Fruit fly (Drosophila melanogaster) Kc167 (cell line): ENCODE results near the gene Tom70.

ENCODE experiments used
- Myc ChIP-seq: fragments of >200 bp; optimal IDR thresholded peaks from 2 replicates; lab custom pipeline; 2017; ENCODE audit warnings: missing external identifiers
- Sin3A ChIP-seq: fragments of >200 bp; optimal IDR thresholded peaks from 2 replicates; lab custom pipeline; 2018; ENCODE audit warnings: missing external identifiers
- h ChIP-seq: fragments of >200 bp; optimal IDR thresholded peaks from 3 replicates; lab custom pipeline; 2018; ENCODE audit warnings: missing external identifiers
- insv ChIP-seq: fragments of >200 bp; optimal IDR thresholded peaks from 3 replicates; lab custom pipeline; 2018; ENCODE audit warnings: missing external identifiers
- psq ChIP-seq: fragments of >200 bp; optimal IDR thresholded peaks from 2 replicates; lab custom pipeline; 2017; ENCODE audit warnings: missing external identifiers
- ttk ChIP-seq: sonication (Bioruptor generic); optimal IDR thresholded peaks from 2 replicates; lab custom pipeline; 2017; ENCODE audit warnings: missing external identifiers

Gene Tom70

DNA sequence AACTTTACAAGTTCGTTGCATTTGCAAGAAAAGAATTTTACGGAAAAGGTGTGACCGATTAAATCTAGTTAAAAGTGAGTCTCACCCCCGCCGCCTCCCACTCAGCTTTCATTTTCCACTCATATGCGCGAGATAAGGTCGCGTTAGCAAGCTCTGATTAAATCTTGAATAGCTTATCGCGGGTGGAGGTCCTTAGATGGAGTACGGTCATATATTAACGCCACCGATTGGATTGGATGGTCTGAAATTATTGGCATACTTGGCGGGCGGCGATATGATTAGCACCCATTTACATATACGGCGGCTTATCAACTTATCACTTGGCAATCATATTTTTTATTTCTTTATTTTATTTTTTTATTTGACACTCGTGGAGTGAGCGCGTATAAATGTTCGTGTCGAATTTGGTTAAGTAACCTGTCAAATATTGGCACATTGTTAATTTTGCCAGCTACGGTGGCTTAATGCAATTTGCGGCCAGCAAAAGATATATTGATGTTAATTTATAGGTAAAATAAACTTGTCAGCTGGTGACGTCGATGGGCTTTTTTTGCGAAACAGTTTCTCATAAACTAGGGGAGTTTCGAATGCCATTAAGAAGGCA, 8.6 kb downstream of the Tom70 start:
- TF ChIP-seq ttk (lab: Kevin White, UChicago) (no peak), insv (lab: Kevin White, UChicago) (no peak), psq (lab: Kevin White, UChicago) (no peak)

DNA sequence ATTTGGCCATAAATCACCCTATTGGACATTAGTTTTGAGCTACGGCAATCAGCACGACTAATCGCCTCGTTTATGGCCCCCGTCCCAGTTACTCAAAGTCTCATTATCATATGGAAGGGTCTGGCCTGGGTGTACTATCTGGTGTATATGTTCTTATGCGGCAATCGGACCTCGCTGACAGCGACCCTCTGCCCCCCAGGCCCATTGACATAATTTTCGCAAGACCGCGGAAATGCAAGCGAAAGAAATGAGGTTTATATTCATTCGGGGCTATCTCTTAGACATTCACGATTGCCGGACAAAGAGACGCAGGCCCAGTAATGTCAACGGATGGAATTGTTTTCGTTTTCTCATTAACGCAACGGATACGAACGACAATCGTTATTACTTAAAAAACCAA, 9.5 kb downstream of the Tom70 start:
- TF ChIP-seq psq (lab: Kevin White, UChicago) (no peak), Sin3A (lab: Kevin White, UChicago) (no peak), Myc (no peak), h (no peak), insv (lab: Kevin White, UChicago) (no peak), ttk (lab: Kevin White, UChicago) (no peak)

DNA sequence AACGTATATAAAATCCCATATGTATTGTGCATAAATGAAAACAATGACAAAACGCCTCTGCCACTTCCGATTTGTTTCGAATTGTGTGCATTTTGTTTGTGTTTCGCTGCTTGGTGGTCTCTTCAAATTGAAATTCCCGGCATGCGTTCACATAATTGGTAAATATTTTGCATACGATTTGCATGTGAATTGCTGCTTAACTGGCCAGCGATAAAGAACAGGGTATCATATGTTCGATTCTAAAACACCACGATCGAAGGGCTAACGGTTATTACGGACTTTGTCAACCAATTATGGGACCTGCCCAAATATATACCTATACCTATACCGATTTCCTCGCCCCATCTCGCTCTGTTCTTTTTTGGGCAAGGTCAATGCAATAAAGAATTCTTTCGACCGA, 10.2 kb downstream of the Tom70 start:
- no peak for TF ChIP-seq h

DNA sequence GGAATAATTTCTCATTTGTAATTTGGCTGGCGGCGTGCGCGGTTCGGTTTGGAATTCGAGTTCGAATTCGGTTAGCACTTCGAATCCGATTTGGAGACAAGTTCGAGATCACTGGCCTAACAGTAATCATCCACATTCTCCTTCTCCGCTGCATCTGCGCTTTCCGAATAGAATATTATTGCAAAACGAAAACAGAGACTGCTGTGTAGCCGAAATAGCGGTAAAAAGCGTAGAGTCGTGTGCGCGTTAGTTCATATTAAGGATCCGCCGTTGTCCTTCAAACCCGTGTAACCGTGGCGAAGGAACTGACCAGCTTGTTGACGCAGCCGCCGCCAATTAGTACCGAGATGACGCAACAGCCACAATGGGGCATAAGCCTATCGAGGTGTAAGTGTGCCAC, 10.9 kb downstream of the Tom70 start, which contains the start of gene dmGlut:
TSS of gene dmGlut (plus strand) at position 4 of the 400 bp plus-strand sequence.
- TF ChIP-seq psq (lab: Kevin White, UChicago) (no peak), insv (lab: Kevin White, UChicago) (no peak), h (no peak), Myc (no peak), Sin3A (lab: Kevin White, UChicago) (no peak), ttk (lab: Kevin White, UChicago) (no peak)

DNA sequence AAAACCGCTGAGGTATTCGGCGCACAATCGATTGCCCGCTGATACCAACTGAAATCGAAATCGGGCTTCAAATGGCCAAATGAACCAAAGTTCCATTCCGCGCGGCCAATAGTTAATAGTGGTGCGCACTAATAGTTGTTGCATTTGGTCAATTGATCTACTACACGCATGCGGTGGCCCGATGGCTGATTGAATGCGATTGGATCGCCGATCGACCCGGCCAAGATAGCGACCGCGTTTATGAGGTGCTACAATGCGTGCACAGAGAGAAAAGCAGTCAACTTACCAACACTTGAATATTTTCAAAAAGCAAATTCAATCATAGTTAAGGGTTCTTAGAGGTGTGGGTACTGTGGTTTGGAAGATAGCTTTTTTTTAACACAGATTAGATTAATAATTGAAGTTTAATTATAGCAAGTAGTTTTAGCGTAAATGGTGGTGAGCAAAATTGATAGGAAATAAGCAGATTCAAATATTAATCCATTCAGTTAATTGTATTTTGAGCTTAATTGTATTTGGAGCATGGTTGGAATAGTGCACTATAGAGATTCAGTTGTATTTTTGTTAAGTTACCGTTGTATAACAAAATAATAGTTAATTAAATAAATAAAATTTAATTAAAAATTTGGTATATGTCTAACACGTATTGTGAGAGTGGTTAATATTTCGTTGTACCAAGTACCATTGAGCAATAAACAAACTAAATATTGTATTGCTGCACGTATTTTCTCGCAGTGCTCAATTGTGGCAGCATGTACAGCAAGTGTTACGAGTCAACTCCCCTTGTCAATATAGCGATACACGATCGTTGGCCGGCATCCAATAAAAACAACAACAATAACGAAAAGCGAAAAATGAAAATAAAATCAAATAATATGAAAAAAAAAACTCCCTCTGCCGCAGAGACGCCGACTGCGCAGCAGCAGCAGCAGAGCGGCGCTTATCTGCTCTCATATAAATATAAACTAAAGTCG, 11.6 kb downstream of the Tom70 start:
- TF ChIP-seq Sin3A (lab: Kevin White, UChicago), result no peak
- TF ChIP-seq h, result no peak
- TF ChIP-seq psq (lab: Kevin White, UChicago), result no peak
- no peak for TF ChIP-seq Myc
- no peak for TF ChIP-seq insv (lab: Kevin White, UChicago)
- no peak for TF ChIP-seq ttk (lab: Kevin White, UChicago)

DNA sequence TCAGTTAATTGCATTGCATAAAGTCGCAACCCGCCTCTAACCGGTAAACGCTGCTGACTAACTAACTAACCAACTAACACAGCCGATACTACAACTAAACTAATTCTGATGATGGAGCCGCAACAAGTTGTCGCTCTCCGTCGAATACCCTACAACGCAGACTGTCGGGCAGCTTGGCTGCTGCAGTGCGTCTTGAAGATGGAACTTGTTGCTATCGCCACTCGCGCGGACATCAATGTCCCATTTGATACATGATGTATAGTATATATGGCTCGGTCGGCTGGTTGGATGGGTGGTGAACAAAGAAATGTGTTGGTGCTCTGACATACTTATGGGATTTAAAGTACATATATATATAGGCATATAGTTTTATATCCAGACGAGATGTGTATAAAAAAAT, 12.8 kb downstream of the Tom70 start:
- no peak for TF ChIP-seq h
- no peak for TF ChIP-seq psq (lab: Kevin White, UChicago)
- no peak for TF ChIP-seq ttk (lab: Kevin White, UChicago)

DNA sequence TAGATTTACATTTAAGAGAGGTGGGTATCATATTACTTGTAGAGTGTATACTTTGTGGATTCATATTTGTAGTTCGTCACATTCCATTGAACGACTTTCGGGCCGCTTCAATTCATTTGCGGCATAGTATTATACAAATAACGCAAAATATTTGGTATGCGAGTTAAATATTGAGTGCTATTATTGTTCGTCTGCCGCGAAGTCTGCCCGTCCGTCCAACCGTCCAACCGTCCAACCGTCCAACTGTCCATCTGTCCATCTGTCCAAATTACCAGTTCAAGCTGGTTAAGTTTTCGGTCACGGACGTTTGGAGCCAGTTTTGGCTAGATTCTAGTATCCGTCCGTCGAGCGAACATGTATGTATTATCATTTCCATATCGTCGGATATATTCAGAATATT, 14.2 kb downstream of the Tom70 start:
- TF ChIP-seq ttk (lab: Kevin White, UChicago), result no peak
- no peak for TF ChIP-seq insv (lab: Kevin White, UChicago)
- no peak for TF ChIP-seq Sin3A (lab: Kevin White, UChicago)
- no peak for TF ChIP-seq h
- TF ChIP-seq Myc, result no peak
- no peak for TF ChIP-seq psq (lab: Kevin White, UChicago)

DNA sequence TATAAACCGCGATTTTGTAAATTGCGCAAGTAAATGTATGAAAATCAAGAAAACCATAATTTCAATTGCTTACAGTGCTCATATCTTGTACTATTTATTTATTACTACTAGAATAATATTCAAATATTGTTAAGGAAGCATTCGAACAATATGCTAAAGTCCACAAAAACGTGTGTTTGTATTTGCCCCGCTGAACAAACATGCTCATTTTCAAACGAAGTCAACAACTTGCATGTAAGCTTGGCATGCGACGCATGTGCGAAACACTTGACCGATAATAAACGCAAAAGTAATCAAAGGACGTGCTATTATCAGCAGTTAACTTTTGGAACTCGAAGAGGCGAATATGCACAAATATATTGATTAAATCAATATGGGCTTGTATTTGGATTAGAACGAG, 17.1 kb downstream of the Tom70 start:
- TF ChIP-seq insv (lab: Kevin White, UChicago), result no peak
- TF ChIP-seq Myc, result no peak

DNA sequence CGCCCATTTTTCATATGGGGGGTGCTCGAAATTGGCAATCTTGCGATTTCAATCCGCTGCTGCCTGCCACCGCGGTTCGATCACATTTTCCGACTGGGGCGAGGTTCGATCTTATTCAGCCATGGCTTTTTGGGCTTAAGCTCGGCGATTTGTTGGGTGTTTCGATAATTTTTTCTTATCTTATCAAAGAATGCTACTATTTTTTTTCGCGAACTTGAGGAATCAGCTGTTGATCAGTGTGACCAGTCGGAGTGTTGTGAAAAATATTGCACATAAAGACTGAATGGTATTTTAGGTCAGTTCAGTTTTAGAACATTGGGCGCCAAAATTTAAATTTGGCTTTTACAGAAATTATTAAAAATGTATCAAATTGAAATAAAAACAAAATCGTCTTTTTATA, 17.6 kb downstream of the Tom70 start, which contains the start of gene Wdr81:
TSS of gene Wdr81 (minus strand) at position 226 of the 400 bp plus-strand sequence.
- TF ChIP-seq h, result no peak
- no peak for TF ChIP-seq Myc
- no peak for TF ChIP-seq ttk (lab: Kevin White, UChicago)
- TF ChIP-seq psq (lab: Kevin White, UChicago), result no peak
- no peak for TF ChIP-seq insv (lab: Kevin White, UChicago)
- no peak for TF ChIP-seq Sin3A (lab: Kevin White, UChicago)

DNA sequence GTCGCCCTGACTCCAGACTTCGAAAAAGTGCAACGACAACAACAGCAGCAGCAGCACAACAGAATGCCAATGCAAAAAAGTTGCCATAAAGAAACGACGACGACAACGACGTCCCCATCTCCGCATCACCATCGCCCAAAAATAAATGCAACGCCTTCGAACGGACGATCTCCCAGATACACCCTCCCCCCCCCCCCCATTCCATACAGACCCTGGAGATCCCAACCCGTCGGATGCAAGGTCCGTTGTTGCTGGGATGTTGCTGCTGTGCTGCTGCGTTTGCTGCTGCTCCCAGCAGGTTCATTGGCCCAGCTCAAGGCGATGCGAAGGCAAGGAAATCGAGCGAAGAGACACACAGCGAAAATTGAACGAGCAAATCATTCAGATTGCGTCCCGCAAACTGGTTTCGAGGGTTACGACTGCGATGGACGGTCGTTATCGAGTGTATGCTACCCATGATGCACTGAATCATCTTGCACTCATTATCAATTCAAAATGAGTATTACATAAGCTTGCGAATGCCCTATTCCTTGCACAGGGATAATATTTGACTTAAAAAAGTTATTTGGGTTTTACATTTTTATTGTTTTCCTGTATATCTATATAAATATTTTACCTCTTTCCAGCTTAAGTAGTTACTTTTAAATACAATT, 24.4 kb downstream of the Tom70 start:
- TF ChIP-seq Sin3A (lab: Kevin White, UChicago) (no peak), psq (lab: Kevin White, UChicago) (no peak), insv (lab: Kevin White, UChicago) (no peak), h (no peak), ttk (lab: Kevin White, UChicago) (no peak), Myc (no peak)

DNA sequence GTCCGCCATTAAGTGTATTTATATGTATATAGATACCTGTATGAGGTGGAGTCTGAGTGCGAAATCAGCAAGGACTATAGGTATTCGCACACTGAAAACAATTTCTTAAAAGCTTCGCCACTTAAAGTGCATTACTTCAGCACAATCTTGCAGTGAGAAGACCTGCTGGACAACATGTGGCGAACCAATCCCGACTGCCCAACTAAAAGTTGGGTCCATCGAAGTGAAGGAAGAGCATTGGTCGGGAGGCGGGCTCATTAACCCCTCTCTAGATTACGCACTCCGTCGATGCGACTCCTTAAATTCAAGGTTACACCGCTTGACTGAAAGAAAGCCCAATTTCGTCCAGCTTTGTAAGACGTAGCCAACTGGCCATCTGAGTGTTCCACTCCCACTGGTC, 25.1 kb downstream of the Tom70 start:
- no peak for TF ChIP-seq ttk (lab: Kevin White, UChicago)
- no peak for TF ChIP-seq insv (lab: Kevin White, UChicago)
- no peak for TF ChIP-seq Myc
- TF ChIP-seq Sin3A (lab: Kevin White, UChicago), result no peak
- TF ChIP-seq h, result no peak
- TF ChIP-seq psq (lab: Kevin White, UChicago), result no peak
